Worm (Caenorhabditis elegans): Measurements from ENCODE around the gene F56A8.8.
"Not testable (repeated sequence)": the region's sequence is repeated elsewhere in the genome, so short reads cannot be mapped to it uniquely, and the experiment has no call there.

F56A8.8 gene

DNA sequence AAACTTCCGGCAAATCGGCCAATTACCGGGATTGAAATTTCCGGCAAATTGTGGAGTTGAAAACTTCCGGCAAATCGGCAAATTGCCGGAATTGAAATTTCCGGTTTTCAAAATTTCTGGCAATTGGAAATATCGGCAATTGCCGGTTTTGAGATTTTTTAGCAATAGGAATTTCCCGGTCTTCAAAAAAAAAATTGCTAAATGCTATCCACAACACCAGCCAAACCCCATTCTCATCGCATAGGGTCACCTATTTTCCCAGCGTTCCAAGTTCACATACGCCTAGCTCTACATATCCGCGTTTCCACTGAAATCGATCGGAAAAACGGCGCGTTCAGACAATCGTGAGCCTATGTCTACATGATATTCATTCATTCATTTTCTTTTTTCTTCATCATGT, at the start of gene F56A8.8:
TSS of gene F56A8.8 (plus strand) at position 301 of the 400 bp plus-strand sequence.
- TF ChIP-seq him-1 (tag; optimal IDR thresholded peaks at IDR 0.05) (no peak), dao-5 (tag; optimal IDR thresholded peaks at IDR 0.05) (no peak), W03F9.2 (tag; optimal IDR thresholded peaks at IDR 0.05) (no peak)

DNA sequence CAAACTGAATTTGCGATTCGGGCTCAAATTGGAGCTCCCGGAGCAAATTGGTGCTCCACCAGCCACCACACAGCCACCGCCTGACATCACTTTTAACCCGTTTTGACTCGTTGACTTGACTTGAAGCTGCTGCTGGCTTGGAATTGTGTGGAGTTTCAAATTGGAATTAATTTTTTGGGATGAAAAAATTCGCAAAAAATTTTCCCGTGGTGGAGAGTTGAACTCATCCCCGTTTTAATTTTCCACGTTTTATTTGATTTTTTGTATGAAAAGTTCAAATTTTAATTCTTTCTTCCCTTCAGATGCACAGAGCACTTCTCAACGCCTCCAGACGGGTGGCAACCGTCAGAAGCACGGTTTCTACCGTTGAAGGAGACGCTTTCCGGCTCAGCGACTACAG, 40.2 kb upstream of the F56A8.8 start, which contains the start of gene Y43F4A.4:
TSS of gene Y43F4A.4 (plus strand) at position 301 of the 400 bp plus-strand sequence.
- TF ChIP-seq W03F9.2, him-1, dao-5 (tag; optimal IDR thresholded peaks at IDR 0.05): not testable (repeated sequence)

DNA sequence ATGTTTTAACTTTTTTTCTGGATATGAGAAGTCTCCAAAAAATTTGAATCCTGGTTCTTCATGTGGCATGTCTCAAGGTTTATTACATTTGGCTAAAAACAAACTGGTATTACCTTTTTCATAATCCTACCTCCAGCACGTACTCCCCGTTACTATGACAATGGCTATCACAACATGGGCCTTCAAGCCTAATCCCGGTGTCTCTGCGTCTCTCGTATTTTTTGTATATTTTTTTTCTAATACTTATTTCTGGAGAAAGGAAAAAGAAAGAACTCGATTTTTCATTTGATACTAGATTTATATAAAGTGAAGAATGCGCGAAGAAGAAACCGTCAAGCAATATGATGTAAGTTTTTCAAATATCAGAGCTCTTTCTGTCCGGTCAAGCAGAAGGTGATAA, 39.3 kb upstream of the F56A8.8 start, which contains the start of gene anoh-1:
TSS of gene anoh-1 (plus strand) at position 301 of the 400 bp plus-strand sequence.
- TF ChIP-seq W03F9.2 (tag; optimal IDR thresholded peaks at IDR 0.05): no peak

DNA sequence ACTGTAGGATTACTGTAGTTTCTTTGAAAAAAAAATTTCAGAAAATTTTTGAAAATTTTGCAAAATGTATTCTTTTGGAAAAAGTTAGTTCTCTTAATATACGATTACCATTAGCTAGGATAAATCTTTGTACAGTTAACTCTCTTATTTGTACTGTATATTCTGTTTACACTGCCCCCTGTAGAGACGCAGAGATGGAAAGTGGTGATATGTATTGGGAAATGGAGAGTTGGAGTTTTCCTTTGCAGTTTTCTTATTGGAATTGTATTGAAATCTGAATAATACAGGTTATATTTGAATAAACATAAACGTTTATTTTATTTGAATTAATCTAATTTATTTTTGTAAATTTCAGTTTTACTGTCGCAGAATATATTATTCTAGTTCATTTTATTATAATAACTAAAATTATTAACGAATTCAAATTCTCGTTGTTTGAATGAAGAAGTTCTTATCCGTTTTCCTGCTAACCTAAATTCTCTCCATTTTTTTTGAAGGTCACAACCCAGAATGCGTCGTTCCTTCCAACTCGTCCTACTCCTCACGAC, 31.3 kb upstream of the F56A8.8 start, which contains the start of gene F56A8.9:
TSS of gene F56A8.9 (plus strand) at position 498 of the 548 bp plus-strand sequence.
- TF ChIP-seq dao-5 (tag; optimal IDR thresholded peaks at IDR 0.05) (no peak), him-1 (tag; optimal IDR thresholded peaks at IDR 0.05) (no peak), W03F9.2 (tag; optimal IDR thresholded peaks at IDR 0.05) (no peak)

DNA sequence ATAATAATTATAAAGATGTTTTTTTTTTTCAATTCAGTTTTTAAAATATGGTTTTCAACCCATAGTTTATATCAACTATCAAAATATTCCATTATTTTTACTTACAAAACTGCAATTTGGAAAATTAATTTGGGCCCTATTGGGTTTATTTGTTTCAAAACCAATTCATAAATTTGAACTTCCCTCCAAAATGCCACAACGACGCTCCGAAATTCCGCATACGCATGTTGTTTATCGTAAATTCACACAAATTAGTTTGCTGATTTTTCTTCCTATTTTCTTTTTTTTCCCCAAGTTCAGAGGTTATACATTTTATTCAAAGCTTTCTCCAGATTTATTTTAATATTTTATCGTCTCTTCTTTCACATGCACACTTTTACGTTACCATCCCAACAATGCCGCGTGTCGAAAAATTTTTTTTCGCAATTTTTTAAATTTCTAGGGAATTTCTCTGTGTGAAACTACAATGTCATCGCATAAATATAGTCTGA, 29.0 kb upstream of the F56A8.8 start, which contains the start of gene F56A8.3:
TSS of gene F56A8.3 (plus strand) at position 441 of the 491 bp plus-strand sequence.
- TF ChIP-seq dao-5 (tag; optimal IDR thresholded peaks at IDR 0.05): no peak
- peak; percentile 39 for TF ChIP-seq W03F9.2 (tag; optimal IDR thresholded peaks at IDR 0.05)
- no peak for TF ChIP-seq him-1 (tag; optimal IDR thresholded peaks at IDR 0.05)

DNA sequence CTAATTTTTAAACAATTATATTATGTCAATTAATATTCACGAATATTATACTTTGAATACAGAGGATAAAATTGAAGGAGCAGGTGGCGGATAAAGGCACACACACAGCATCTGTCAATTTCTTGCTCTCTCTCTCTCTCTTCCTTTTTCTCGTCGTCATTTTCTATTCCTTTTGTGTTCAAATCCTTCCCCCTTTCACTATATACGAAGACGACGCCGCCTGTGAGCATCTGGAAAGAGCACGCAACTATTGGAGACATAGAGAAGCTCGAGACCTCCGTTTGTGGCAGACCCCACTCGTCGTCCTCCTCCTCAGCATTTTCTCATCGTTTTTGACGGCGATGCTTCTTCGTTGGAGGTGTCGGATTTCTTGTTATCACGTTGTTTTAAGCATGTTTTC, 27.4 kb upstream of the F56A8.8 start:
- TF ChIP-seq W03F9.2 (tag; optimal IDR thresholded peaks at IDR 0.05) (no peak), dao-5 (tag; optimal IDR thresholded peaks at IDR 0.05) (no peak), him-1 (tag; optimal IDR thresholded peaks at IDR 0.05) (no peak)

DNA sequence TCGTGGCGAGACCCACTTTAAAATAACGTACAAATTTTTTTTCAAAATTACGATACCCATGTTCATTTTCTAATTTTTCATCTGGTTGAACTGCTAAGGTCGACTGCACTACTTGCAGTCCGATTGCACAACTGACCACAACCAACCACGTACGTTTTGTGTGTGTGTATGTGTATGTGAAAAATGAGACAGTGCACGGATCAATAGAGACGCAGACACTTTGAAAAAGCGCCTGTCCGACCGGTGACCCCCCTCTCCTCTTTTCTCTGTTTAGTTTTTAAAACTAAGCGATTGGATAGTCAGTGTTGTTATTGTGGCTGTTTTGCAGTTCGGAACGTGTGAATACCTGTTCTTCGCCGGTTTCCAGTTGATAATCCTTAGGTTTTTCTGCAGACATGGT, 26.8 kb upstream of the F56A8.8 start:
- TF ChIP-seq dao-5 (tag; optimal IDR thresholded peaks at IDR 0.05) (no peak), W03F9.2 (tag; optimal IDR thresholded peaks at IDR 0.05) (no peak), him-1 (tag; optimal IDR thresholded peaks at IDR 0.05) (no peak)

DNA sequence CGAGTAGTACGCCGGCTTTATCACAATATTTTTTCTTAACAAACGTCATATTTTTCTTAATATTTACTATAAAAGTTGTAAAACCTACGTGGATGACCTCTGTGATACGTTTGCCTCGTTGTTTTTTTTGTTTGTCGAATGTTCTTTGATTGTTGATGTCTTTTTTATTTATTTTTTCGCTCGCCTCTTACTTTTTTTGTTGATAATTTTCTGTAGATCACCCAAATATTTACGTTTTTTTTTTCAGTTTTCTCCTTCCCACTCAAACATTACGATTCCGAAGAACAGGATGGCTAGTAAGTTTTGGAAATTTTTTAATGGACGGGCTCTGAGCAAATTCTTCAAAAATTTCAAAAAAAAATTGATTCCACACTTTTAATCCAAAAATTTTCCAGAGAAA, 25.2 kb upstream of the F56A8.8 start:
- TF ChIP-seq him-1 (tag; optimal IDR thresholded peaks at IDR 0.05): no peak
- no peak for TF ChIP-seq dao-5 (tag; optimal IDR thresholded peaks at IDR 0.05)
- TF ChIP-seq W03F9.2 (tag; optimal IDR thresholded peaks at IDR 0.05): no peak

DNA sequence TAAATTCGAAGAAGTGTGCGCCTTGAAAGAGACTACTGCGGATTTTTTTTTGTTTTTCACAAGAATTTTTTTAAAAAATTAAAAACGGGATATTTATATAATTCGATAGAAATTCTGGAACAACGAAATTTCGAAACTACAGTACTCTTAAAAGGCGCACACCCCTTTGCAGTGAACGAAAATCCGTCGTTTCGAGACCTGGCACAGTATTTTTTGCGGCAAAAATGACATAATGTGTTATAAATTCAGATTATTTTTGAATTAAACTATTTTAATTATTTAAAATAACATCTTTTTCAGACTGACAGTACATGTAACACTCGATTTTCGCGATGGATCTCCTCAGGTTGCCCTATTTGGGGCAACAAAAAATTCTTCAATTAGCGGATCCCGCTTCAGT, 22.5 kb upstream of the F56A8.8 start, which contains the start of gene F56A8.4:
TSS of gene F56A8.4 (plus strand) at position 301 of the 400 bp plus-strand sequence.
- TF ChIP-seq W03F9.2 (tag; optimal IDR thresholded peaks at IDR 0.05): no peak
- TF ChIP-seq dao-5 (tag; optimal IDR thresholded peaks at IDR 0.05): no peak
- no peak for TF ChIP-seq him-1 (tag; optimal IDR thresholded peaks at IDR 0.05)

DNA sequence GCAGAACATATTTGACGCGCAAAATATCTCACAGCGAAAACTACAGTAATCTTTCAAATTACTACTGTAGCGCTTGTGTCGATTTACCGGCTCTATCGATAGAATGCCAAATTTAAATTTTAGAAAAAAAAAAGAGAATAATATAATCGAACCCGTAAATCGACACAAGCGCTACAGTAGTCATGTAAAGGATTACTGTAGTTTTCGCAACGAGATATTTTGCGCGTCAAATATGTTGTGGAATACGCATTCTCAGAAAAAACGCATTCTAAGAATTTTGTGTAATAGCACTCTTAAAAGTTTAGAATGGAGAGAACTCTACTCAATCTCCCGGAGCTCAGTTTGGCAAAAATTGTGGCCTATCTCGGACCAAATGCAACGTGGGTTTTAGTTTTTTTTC, 20.0 kb upstream of the F56A8.8 start, which contains the start of gene F56A8.5:
TSS of gene F56A8.5 (plus strand) at position 301 of the 400 bp plus-strand sequence.
- TF ChIP-seq him-1 (tag; optimal IDR thresholded peaks at IDR 0.05) (no peak), W03F9.2 (tag; optimal IDR thresholded peaks at IDR 0.05) (no peak), dao-5 (tag; optimal IDR thresholded peaks at IDR 0.05) (no peak)

DNA sequence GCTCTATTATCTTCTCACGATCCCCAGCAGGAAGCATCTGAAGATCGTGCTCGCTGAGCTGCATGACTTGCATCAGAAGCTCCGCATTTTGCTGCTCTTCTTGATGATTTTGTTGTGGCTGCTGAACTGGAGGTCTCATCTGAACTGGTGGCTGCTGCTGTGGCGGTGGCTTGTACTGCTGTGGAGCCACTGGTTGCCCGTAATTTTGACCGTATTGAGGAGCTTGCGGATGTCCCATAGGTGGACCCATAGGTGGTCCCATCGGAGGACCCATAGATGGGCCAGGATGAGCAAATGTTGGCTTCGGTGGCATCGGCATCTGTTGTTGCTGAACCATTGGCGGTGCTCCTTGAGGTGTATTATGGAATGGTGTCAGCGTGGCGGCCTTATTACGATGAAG, 18.5 kb upstream of the F56A8.8 start:
- TF ChIP-seq W03F9.2 (tag; optimal IDR thresholded peaks at IDR 0.05) (no peak), dao-5 (tag; optimal IDR thresholded peaks at IDR 0.05) (no peak), him-1 (tag; optimal IDR thresholded peaks at IDR 0.05) (no peak)

DNA sequence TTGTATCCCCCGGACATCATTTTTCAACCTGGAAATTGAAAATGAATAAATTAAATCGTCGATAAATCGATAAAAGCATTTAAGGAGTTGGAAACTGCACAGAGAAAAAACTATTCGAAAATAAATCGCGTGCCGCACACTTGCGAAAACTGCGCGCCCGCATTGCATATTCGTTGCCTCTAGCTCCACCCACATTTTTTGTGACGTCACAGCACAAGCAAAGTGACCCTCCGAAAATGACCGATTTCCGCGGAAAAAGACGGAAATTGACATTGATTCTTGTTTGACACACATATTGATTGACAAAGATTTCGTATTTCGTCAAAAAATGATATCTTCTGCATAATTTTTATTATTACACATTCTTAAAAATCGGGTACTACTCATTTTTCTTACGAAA, 16.7 kb upstream of the F56A8.8 start, which contains the start of gene cpf-2:
TSS of gene cpf-2 (minus strand) at position 28 of the 400 bp plus-strand sequence.
- peak; percentile 82 for TF ChIP-seq him-1 (tag; optimal IDR thresholded peaks at IDR 0.05)
- peak; percentile 18 for TF ChIP-seq dao-5 (tag; optimal IDR thresholded peaks at IDR 0.05)
- TF ChIP-seq W03F9.2 (tag; optimal IDR thresholded peaks at IDR 0.05): peak; percentile 76

DNA sequence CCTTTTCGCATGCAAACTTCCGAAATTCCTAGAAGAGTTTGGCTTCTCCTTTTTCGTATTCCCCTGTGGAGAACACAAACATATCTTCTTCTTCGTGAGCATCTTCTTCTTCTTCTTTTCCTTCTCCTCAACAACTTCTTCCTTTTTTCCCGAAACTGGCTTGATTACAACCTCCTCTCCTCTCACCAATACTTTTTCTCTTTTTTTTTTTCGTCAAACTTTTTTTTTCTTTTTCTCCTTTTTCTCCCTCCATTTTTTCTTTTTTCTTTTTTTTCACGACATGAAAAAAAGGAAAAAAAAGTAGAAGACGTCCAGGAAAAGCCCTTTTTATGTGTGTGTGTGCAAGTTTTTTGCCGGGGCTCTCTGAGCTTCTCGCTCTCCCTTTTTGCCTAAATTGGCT, 14.6 kb upstream of the F56A8.8 start:
- TF ChIP-seq him-1 (tag; optimal IDR thresholded peaks at IDR 0.05): peak; percentile 30
- TF ChIP-seq W03F9.2 (tag; optimal IDR thresholded peaks at IDR 0.05): no peak

DNA sequence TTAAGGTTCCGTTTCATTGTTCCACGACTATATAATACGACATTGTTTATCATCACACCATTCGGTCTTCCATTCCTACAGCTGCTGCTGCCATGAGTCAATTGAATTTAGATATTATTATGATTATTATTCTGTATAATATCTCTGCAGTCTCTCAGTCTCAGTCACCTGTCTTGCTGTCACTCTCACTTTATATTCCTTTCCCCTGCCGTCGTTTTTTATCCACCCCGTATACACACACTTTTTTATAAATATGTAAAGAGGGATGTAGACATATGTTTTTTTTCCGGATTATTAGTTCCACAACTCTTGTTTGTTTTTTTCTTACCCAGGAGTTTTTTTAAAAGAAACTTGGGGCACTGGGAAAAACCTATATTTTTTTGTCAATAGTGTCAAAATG, 13.3 kb upstream of the F56A8.8 start:
- TF ChIP-seq W03F9.2 (tag; optimal IDR thresholded peaks at IDR 0.05) (no peak), him-1 (tag; optimal IDR thresholded peaks at IDR 0.05) (no peak)

DNA sequence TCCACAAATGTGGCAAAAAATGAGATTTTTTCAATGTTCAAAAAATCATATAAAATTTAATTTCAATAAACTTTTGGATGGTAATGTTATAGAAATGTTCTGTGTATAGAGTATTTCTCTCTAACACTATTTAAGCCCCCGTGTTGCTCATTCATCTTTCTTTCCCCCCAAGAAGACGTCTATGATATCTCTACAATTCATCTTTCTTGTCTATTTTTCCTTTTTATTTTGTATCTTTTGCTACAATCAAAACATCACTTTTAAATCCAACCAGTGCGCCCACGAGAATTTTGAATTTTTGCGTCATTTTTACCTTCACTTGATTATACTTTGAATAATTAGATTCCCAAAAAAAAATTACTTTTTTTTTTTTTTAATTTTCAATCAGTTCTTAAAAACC, 12.7 kb upstream of the F56A8.8 start:
- no peak for TF ChIP-seq him-1 (tag; optimal IDR thresholded peaks at IDR 0.05)
- no peak for TF ChIP-seq dao-5 (tag; optimal IDR thresholded peaks at IDR 0.05)
- TF ChIP-seq W03F9.2 (tag; optimal IDR thresholded peaks at IDR 0.05): no peak

Data from whole organism, L4/young adult.